Worm (Caenorhabditis elegans) whole organism, L4 larva: Measurements from ENCODE around the gene sto-2.

Experiments used
- F26F4.8 ChIP-seq: fragments of 200-800 bp; sonication (Bioruptor generic); conservative IDR thresholded peaks from 2 replicates; pipeline ENCODE4 v1.3.6; 2022; ENCODE audit warnings: missing genetic modification characterization, missing compliant biosample characterization
- F37D6.2 ChIP-seq: sonication (generic microtip); optimal IDR thresholded peaks from 2 replicates; lab custom pipeline; 2016; ENCODE audit warnings: mild to moderate bottlenecking, missing genetic modification characterization, missing compliant biosample characterization
- T20F7.1 ChIP-seq: fragments of 200-800 bp; sonication (Bioruptor generic); optimal IDR thresholded peaks from 2 replicates; lab custom pipeline; 2018; ENCODE audit warnings: mild to moderate bottlenecking, missing genetic modification characterization, missing compliant biosample characterization
- Y105C5A.15 ChIP-seq: fragments of 200-800 bp; sonication (Bioruptor generic); IDR thresholded peaks from 2 replicates; pipeline ENCODE4 v1.3.6; 2022; ENCODE audit warnings: missing genetic modification characterization, missing compliant biosample characterization
- Y48G9A.11 ChIP-seq: fragments of 200-800 bp; sonication (Bioruptor generic); IDR thresholded peaks from 2 replicates; pipeline ENCODE4 v1.3.6; 2022; ENCODE audit warnings: missing genetic modification reagents, missing genetic modification characterization, missing compliant biosample characterization
- Y5F2A.4 ChIP-seq: fragments of 200-800 bp; sonication (Bioruptor generic); optimal IDR thresholded peaks from 2 replicates; lab custom pipeline; 2018; ENCODE audit warnings: mild to moderate bottlenecking, missing genetic modification characterization, missing compliant biosample characterization
- aly-2 ChIP-seq: sonication (generic microtip); optimal IDR thresholded peaks from 2 replicates; lab custom pipeline; 2018; ENCODE audit warnings: missing biosample characterization, missing genetic modification characterization
- ama-1 ChIP-seq: fragments of 150-350 bp; optimal IDR thresholded peaks from 2 replicates; lab custom pipeline; 2014; ENCODE audit warnings: inconsistent platforms, mixed read lengths
- ceh-20 ChIP-seq: fragments of 200-800 bp; sonication (Bioruptor generic); IDR thresholded peaks from 2 replicates; pipeline ENCODE4 v1.3.6; 2022; ENCODE audit warnings: missing genetic modification reagents, missing genetic modification characterization, missing compliant biosample characterization
- ceh-44 ChIP-seq: fragments of 200-800 bp; sonication (Bioruptor generic); IDR thresholded peaks from 2 replicates; pipeline ENCODE4 v1.3.6; 2022; ENCODE audit warnings: missing genetic modification reagents, missing genetic modification characterization, missing compliant biosample characterization
- ceh-62 ChIP-seq: sonication (generic microtip); optimal IDR thresholded peaks from 2 replicates; lab custom pipeline; 2017; ENCODE audit warnings: missing biosample characterization, missing genetic modification characterization
- ces-1 ChIP-seq: fragments of 150-350 bp; sonication (generic microtip); optimal IDR thresholded peaks from 4 replicates; lab custom pipeline; 2014; ENCODE audit warnings: missing biosample characterization, missing genetic modification reagents, missing genetic modification characterization
- ctbp-1 ChIP-seq: fragments of 200-800 bp; sonication (Bioruptor generic); IDR thresholded peaks from 2 replicates; pipeline ENCODE4 v1.3.6; 2022; ENCODE audit warnings: missing genetic modification reagents, missing genetic modification characterization, missing compliant biosample characterization
- daf-12 ChIP-seq: fragments of 150-350 bp; optimal IDR thresholded peaks from 2 replicates; lab custom pipeline; 2014; ENCODE audit warnings: missing biosample characterization, missing genetic modification reagents, missing genetic modification characterization
- dmd-6 ChIP-seq: fragments of 200-800 bp; sonication (Bioruptor generic); IDR thresholded peaks from 2 replicates; pipeline ENCODE4 v1.3.6; 2022; ENCODE audit warnings: missing genetic modification reagents, missing genetic modification characterization, missing compliant biosample characterization
- dmd-9 ChIP-seq: fragments of 200-800 bp; sonication (Bioruptor generic); IDR thresholded peaks from 2 replicates; pipeline ENCODE4 v1.3.6; 2022; ENCODE audit warnings: missing genetic modification reagents, missing genetic modification characterization, missing compliant biosample characterization
- dve-1 ChIP-seq: sonication (generic microtip); optimal IDR thresholded peaks from 2 replicates; lab custom pipeline; 2017; ENCODE audit warnings: antibody characterized with exemption, mild to moderate bottlenecking, missing genetic modification characterization, missing compliant biosample characterization; ENCODE audit not compliant: insufficient read depth
- egl-43 ChIP-seq: fragments of 200-800 bp; sonication (Bioruptor generic); IDR thresholded peaks from 2 replicates; pipeline ENCODE4 v1.3.6; 2022; ENCODE audit warnings: missing genetic modification reagents, missing genetic modification characterization, missing compliant biosample characterization
- fos-1 ChIP-seq: fragments of 150-350 bp; optimal IDR thresholded peaks from 2 replicates; lab custom pipeline; 2014; ENCODE audit warnings: missing biosample characterization, missing genetic modification characterization
- gei-8 ChIP-seq: fragments of 200-800 bp; sonication (Bioruptor generic); optimal IDR thresholded peaks from 2 replicates; lab custom pipeline; 2018; ENCODE audit warnings: mild to moderate bottlenecking, missing genetic modification characterization, missing compliant biosample characterization
- hlh-30 ChIP-seq: sonication (generic microtip); optimal IDR thresholded peaks from 2 replicates; lab custom pipeline; 2017; ENCODE audit warnings: antibody characterized with exemption, mild to moderate bottlenecking, missing genetic modification characterization, missing compliant biosample characterization; ENCODE audit not compliant: insufficient read depth
- hmg-1.1 ChIP-seq: fragments of 200-800 bp; sonication (Bioruptor generic); IDR thresholded peaks from 2 replicates; pipeline ENCODE4 v1.3.6; 2022; ENCODE audit warnings: missing genetic modification reagents, missing genetic modification characterization, missing compliant biosample characterization
- jun-1 ChIP-seq: fragments of 150-350 bp; optimal IDR thresholded peaks from 2 replicates; lab custom pipeline; 2014; ENCODE audit warnings: missing biosample characterization, missing genetic modification reagents, missing genetic modification characterization
- lim-7 ChIP-seq: fragments of 200-800 bp; sonication (Bioruptor generic); IDR thresholded peaks from 2 replicates; pipeline ENCODE4 v1.3.6; 2022; ENCODE audit warnings: missing genetic modification characterization, missing compliant biosample characterization
- lin-15B ChIP-seq: fragments of 150-350 bp; sonication (generic microtip); optimal IDR thresholded peaks from 3 replicates; lab custom pipeline; 2014; ENCODE audit warnings: missing biosample characterization, missing genetic modification characterization
- lin-29 ChIP-seq: fragments of 200-800 bp; sonication (Bioruptor generic); IDR thresholded peaks from 2 replicates; pipeline ENCODE4 v1.3.6; 2022; ENCODE audit warnings: missing genetic modification reagents, missing genetic modification characterization, missing compliant biosample characterization
- lir-3 ChIP-seq: sonication (generic microtip); optimal IDR thresholded peaks from 2 replicates; lab custom pipeline; 2016; ENCODE audit warnings: mild to moderate bottlenecking, missing genetic modification characterization, missing compliant biosample characterization
- lsy-2 ChIP-seq, 2 experiments: fragments of 150-350 bp in 1 of 2; sonication (generic microtip) in 1 of 2; optimal IDR thresholded peaks; 2 replicates each; lab custom pipeline; 2014 to 2017; ENCODE audit warnings: missing biosample characterization in 2 of 2, missing genetic modification characterization in 2 of 2
- madf-9 ChIP-seq: fragments of 200-800 bp; sonication (Bioruptor generic); conservative IDR thresholded peaks from 2 replicates; pipeline ENCODE4 v1.3.6; 2022; ENCODE audit warnings: missing genetic modification reagents, missing genetic modification characterization, missing compliant biosample characterization
- mdl-1 ChIP-seq, 2 experiments: fragments of 150-350 bp in 1 of 2; sonication (generic microtip) in 1 of 2; optimal IDR thresholded peaks; 2 replicates each; lab custom pipeline; 2014 to 2017; ENCODE audit warnings: missing biosample characterization in 2 of 2, missing genetic modification characterization in 2 of 2
- mdt-29 ChIP-seq: fragments of 200-800 bp; sonication (Bioruptor generic); IDR thresholded peaks from 2 replicates; pipeline ENCODE4 v1.3.6; 2022; ENCODE audit warnings: missing genetic modification reagents, missing genetic modification characterization, missing compliant biosample characterization
- mep-1 ChIP-seq: fragments of 150-350 bp; sonication (generic microtip); optimal IDR thresholded peaks from 3 replicates; lab custom pipeline; 2014; ENCODE audit warnings: missing biosample characterization, missing genetic modification characterization
- mes-2 ChIP-seq: sonication (generic microtip); optimal IDR thresholded peaks from 2 replicates; lab custom pipeline; 2016; ENCODE audit warnings: missing genotype, mild to moderate bottlenecking, missing genetic modification characterization, missing compliant biosample characterization; ENCODE audit not compliant: poor library complexity, severe bottlenecking
- mxl-2 ChIP-seq: fragments of 200-800 bp; sonication (Bioruptor generic); conservative IDR thresholded peaks from 2 replicates; pipeline ENCODE4 v1.3.6; 2022; ENCODE audit warnings: missing genetic modification reagents, missing genetic modification characterization, missing compliant biosample characterization
- mxl-3 ChIP-seq: fragments of 200-800 bp; sonication (Bioruptor generic); optimal IDR thresholded peaks from 2 replicates; lab custom pipeline; 2018; ENCODE audit warnings: mild to moderate bottlenecking, missing genetic modification characterization, missing compliant biosample characterization
- nhr-11 ChIP-seq: fragments of 150-350 bp; optimal IDR thresholded peaks from 2 replicates; lab custom pipeline; 2014; ENCODE audit warnings: missing biosample characterization, missing genetic modification characterization
- nhr-41 ChIP-seq: fragments of 200-800 bp; sonication (Bioruptor generic); IDR thresholded peaks from 2 replicates; pipeline ENCODE4 v1.3.6; 2022; ENCODE audit warnings: missing genetic modification reagents, missing genetic modification characterization, missing compliant biosample characterization
- nhr-42 ChIP-seq: fragments of 200-800 bp; sonication (Bioruptor generic); IDR thresholded peaks from 2 replicates; pipeline ENCODE4 v1.3.6; 2022; ENCODE audit warnings: missing genetic modification characterization, missing compliant biosample characterization
- nhr-6 ChIP-seq: fragments of 150-350 bp; optimal IDR thresholded peaks from 2 replicates; lab custom pipeline; 2014; ENCODE audit warnings: missing biosample characterization, missing genetic modification characterization
- rbr-2 ChIP-seq: sonication (generic microtip); optimal IDR thresholded peaks from 2 replicates; lab custom pipeline; 2016; ENCODE audit warnings: missing genotype, missing genetic modification characterization, missing compliant biosample characterization
- saeg-2 ChIP-seq: fragments of 200-800 bp; sonication (Bioruptor generic); IDR thresholded peaks from 2 replicates; pipeline ENCODE4 v1.3.6; 2022; ENCODE audit warnings: missing genetic modification reagents, missing genetic modification characterization, missing compliant biosample characterization
- spr-1 ChIP-seq: sonication (generic microtip); optimal IDR thresholded peaks from 2 replicates; lab custom pipeline; 2016; ENCODE audit warnings: mild to moderate bottlenecking, missing genetic modification characterization, missing compliant biosample characterization
- unc-39 ChIP-seq: sonication (generic microtip); optimal IDR thresholded peaks from 2 replicates; lab custom pipeline; 2017; ENCODE audit warnings: missing biosample characterization, missing genetic modification characterization
- vab-7 ChIP-seq: fragments of 200-800 bp; sonication (Bioruptor generic); IDR thresholded peaks from 2 replicates; pipeline ENCODE4 v1.3.6; 2022; ENCODE audit warnings: missing genetic modification reagents, missing genetic modification characterization, missing compliant biosample characterization
- zfp-2 ChIP-seq: sonication (generic microtip); optimal IDR thresholded peaks from 2 replicates; lab custom pipeline; 2016; ENCODE audit warnings: mild to moderate bottlenecking, missing genetic modification characterization, missing compliant biosample characterization
- ztf-7 ChIP-seq: fragments of 150-350 bp; optimal IDR thresholded peaks from 2 replicates; lab custom pipeline; 2014; ENCODE audit warnings: missing biosample characterization, missing genetic modification characterization

sto-2 gene

DNA sequence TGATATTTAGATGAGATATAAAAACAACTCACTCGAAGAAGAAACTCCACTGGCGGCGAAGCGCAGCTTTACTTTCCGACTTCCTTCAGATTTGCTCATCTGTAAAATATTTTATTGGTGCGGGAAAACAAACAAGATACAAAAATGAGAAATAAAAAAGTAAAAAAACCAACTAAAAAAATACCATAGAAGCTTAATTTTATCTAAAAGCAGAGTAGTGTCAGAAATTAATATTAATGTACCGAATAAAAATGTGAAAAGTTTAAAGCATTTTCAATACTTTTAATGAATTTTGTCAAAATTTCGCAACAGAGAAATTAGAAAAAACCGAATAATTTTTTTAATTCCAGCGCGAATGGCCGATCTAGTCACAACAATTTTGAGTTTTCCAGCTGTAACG, at the start of gene sto-2:
sto-2 (minus strand) TSS at position 101 of the 400 bp plus-strand sequence.
- TF ChIP-seq aly-2 (tag; lab: Kevin White, UChicago) (no peak), dve-1 (tag; lab: Kevin White, UChicago) (no peak), gei-8 (GFP tag; lab: Kevin White, UChicago) (no peak), jun-1 (no peak), ctbp-1 (GFP tag; lab: Robert Waterston, UW) (no peak), lim-7 (GFP tag; lab: Robert Waterston, UW) (no peak), mxl-2 (GFP tag; lab: Robert Waterston, UW) (no peak), egl-43 (GFP tag; lab: Robert Waterston, UW) (no peak), ztf-7 (no peak), hlh-30 (tag; lab: Kevin White, UChicago) (no peak), unc-39 (tag; lab: Kevin White, UChicago) (no peak), rbr-2 (no peak), saeg-2 (GFP tag; lab: Robert Waterston, UW) (no peak), Y5F2A.4 (GFP tag; lab: Kevin White, UChicago) (no peak), nhr-41 (GFP tag; lab: Robert Waterston, UW) (no peak), zfp-2 (tag; lab: Kevin White, UChicago) (no peak), T20F7.1 (GFP tag; lab: Kevin White, UChicago) (no peak), F37D6.2 (no peak)

DNA sequence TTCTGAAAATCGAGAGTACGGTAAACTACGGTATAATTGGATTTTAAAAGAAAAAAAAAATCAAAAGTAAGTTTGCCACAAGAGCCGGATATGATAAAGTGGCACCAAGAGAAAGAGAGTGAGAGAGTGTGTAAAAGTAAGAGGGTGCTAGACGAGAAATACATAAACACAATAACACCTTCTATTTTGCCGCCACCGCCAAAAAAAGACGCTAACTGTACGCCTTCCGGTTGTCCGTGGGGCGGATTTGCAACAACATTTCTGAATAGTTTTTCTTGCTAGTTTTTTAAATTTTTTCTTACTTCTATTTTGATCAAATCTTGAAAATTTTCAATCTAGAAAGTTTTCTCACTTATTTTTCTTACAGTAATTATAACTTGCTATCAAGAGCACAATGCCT, 49.5 kb upstream of the sto-2 start, which contains the start of gene F35C8.8:
F35C8.8 (minus strand) TSS at position 2 of the 400 bp plus-strand sequence.
- no peak for TF ChIP-seq lir-3
- TF ChIP-seq mxl-2 (GFP tag; lab: Robert Waterston, UW): no peak
- no peak for TF ChIP-seq hlh-30 (tag; lab: Kevin White, UChicago)
- TF ChIP-seq lin-15B: no peak
- TF ChIP-seq daf-12 (tag; lab: Kevin White, UChicago): no peak
- no peak for TF ChIP-seq lsy-2 (tag; optimal IDR thresholded peaks at IDR 0.05; lab: Kevin White, UChicago)
- TF ChIP-seq ces-1 (GFP tag; lab: Kevin White, UChicago): no peak
- TF ChIP-seq dmd-6 (GFP tag; lab: Robert Waterston, UW): no peak
- no peak for TF ChIP-seq mdt-29 (GFP tag; lab: Robert Waterston, UW)
- no peak for TF ChIP-seq jun-1
- TF ChIP-seq hmg-1.1 (GFP tag; lab: Robert Waterston, UW): no peak
- TF ChIP-seq, all 104 proteins: peak for 0

DNA sequence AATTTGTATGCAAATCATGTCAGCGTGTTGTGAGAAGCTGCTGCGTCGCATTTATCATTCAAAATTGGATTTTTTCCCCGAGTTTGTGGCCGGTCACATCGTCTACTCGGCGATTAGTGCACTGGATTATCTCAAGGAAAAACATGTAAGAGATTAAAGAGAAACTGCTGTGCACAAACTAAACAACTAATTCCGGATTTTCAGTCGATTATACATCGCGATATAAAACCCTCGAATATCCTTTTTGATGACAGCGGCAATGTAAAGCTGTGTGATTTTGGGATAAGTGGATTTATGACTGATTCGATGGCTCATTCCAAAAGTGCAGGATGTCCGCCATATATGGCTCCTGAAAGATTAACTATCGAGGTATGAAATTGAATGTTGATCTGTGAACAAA, 47.4 kb upstream of the sto-2 start:
- TF ChIP-seq ceh-20 (GFP tag; lab: Robert Waterston, UW) (no peak), mdl-1 (tag; optimal IDR thresholded peaks at IDR 0.05; lab: Kevin White, UChicago) (no peak), lin-29 (GFP tag; lab: Robert Waterston, UW) (no peak), nhr-42 (GFP tag; lab: Robert Waterston, UW) (no peak), zfp-2 (tag; lab: Kevin White, UChicago) (no peak), Y105C5A.15 (no peak), ama-1 (lab: Kevin White, UChicago) (no peak)

- 0 out of 2 replicates have a peak, but pooled peaks have one; percentile 28 for TF ChIP-seq vab-7 (GFP tag; lab: Robert Waterston, UW)
- peak in 1 of 2 experiments; percentile 39 for TF ChIP-seq mdl-1 (tag; optimal IDR thresholded peaks at IDR 0.05; lab: Kevin White, UChicago)
- no peak for TF ChIP-seq Y48G9A.11 (GFP tag; lab: Robert Waterston, UW)
- peak; percentile 69 for TF ChIP-seq rbr-2
- TF ChIP-seq F26F4.8: no peak
- TF ChIP-seq nhr-6: no peak
- peak; percentile 48 for TF ChIP-seq mep-1 (tag; lab: Kevin White, UChicago)
- no peak for TF ChIP-seq spr-1 (tag; lab: Kevin White, UChicago)
- TF ChIP-seq mxl-3 (GFP tag; lab: Kevin White, UChicago): peak; percentile 2
- TF ChIP-seq ceh-62 (tag; lab: Kevin White, UChicago): no peak
- TF ChIP-seq mes-2 (tag; lab: Kevin White, UChicago): no peak
- no peak for TF ChIP-seq F37D6.2
- TF ChIP-seq dmd-9 (GFP tag; lab: Robert Waterston, UW): no peak
- TF ChIP-seq madf-9 (GFP tag; lab: Robert Waterston, UW): no peak
- no peak for TF ChIP-seq gei-8 (GFP tag; lab: Kevin White, UChicago)
- TF ChIP-seq nhr-11 (tag; lab: Kevin White, UChicago): no peak
- TF ChIP-seq fos-1 (tag; lab: Kevin White, UChicago): no peak
- TF ChIP-seq ceh-44 (GFP tag; lab: Robert Waterston, UW): no peak
- no peak for TF ChIP-seq zfp-2 (tag; lab: Kevin White, UChicago)
These were observed 45.0 kb upstream of the sto-2 start, which contains the start of gene jkk-1 for ce11 chrX:5368220-5368619. Gene jkk-1, plus strand, starts transcription at chrX:5368468.
